Fruit fly (Drosophila melanogaster) whole organism: ENCODE results near the gene Polr2B.

Source experiments
- CG8478 ChIP-seq: fragments of >200 bp; optimal IDR thresholded peaks from 2 replicates; lab custom pipeline; 2018; ENCODE audit warnings: inconsistent platforms
- Dll ChIP-seq: fragments of >200 bp; optimal IDR thresholded peaks from 2 replicates; lab custom pipeline; 2017
- EcR ChIP-seq, 2 experiments: fragments of >200 bp; optimal IDR thresholded peaks; 2 replicates each; lab custom pipeline; 2017; ENCODE audit warnings: missing biosample characterization in 2 of 2, missing genetic modification characterization in 2 of 2, missing genetic modification reagents in 2 of 2
- pan ChIP-seq: fragments of >200 bp; optimal IDR thresholded peaks from 2 replicates; lab custom pipeline; 2017
- psq ChIP-seq: fragments of >200 bp; optimal IDR thresholded peaks from 2 replicates; lab custom pipeline; 2017
- usp ChIP-seq: fragments of >200 bp; optimal IDR thresholded peaks from 2 replicates; lab custom pipeline; 2017; ENCODE audit warnings: missing biosample characterization, missing genetic modification characterization, mixed read lengths

The Polr2B gene

dm6 chr3R:14125479-14126121 is at the start of gene Polr2B, which contains the start of gene 140up:
Gene Polr2B (plus strand): TSS chr3R:14125791.
Gene 140up (minus strand): TSS chr3R:14125548.
- TF ChIP-seq CG8478 (lab: Kevin White, UChicago) (no peak), usp (GFP tag; lab: Kevin White, UChicago) (no peak), Dll (no peak), pan (lab: Kevin White, UChicago) (no peak), EcR (GFP tag; optimal IDR thresholded peaks at IDR 0.05; lab: Kevin White, UChicago) (no peak), psq (lab: Kevin White, UChicago) (no peak)

- TF ChIP-seq EcR (GFP tag; optimal IDR thresholded peaks at IDR 0.05; lab: Kevin White, UChicago), result no peak
- TF ChIP-seq pan (lab: Kevin White, UChicago), result no peak
- no peak for TF ChIP-seq Dll
- TF ChIP-seq CG8478 (lab: Kevin White, UChicago), result no peak
- no peak for TF ChIP-seq usp (GFP tag; lab: Kevin White, UChicago)
- TF ChIP-seq psq (lab: Kevin White, UChicago), result no peak
Measured at dm6 chr3R:14077026-14077425, 48.6 kb upstream of the Polr2B start.

- no peak for TF ChIP-seq usp (GFP tag; lab: Kevin White, UChicago)
- TF ChIP-seq CG8478 (lab: Kevin White, UChicago), result no peak
- no peak for TF ChIP-seq psq (lab: Kevin White, UChicago)
- TF ChIP-seq pan (lab: Kevin White, UChicago), result no peak
- TF ChIP-seq EcR (GFP tag; optimal IDR thresholded peaks at IDR 0.05; lab: Kevin White, UChicago), result no peak
- no peak for TF ChIP-seq Dll
Measured at dm6 chr3R:14081526-14081925, 44.1 kb upstream of the Polr2B start.

- TF ChIP-seq Dll, result no peak
- TF ChIP-seq EcR (GFP tag; optimal IDR thresholded peaks at IDR 0.05; lab: Kevin White, UChicago), result no peak
Measured at dm6 chr3R:14085555-14085954, 40.0 kb upstream of the Polr2B start.

- no peak for TF ChIP-seq EcR (GFP tag; optimal IDR thresholded peaks at IDR 0.05; lab: Kevin White, UChicago)
- no peak for TF ChIP-seq Dll
- no peak for TF ChIP-seq usp (GFP tag; lab: Kevin White, UChicago)
- TF ChIP-seq CG8478 (lab: Kevin White, UChicago), result no peak
- TF ChIP-seq psq (lab: Kevin White, UChicago), result no peak
- TF ChIP-seq pan (lab: Kevin White, UChicago), result no peak
Measured at dm6 chr3R:14088157-14088556, 37.4 kb upstream of the Polr2B start.

dm6 chr3R:14088887-14089567 is 36.6 kb upstream of the Polr2B start, which contains the start of gene Npc2b:
Gene Npc2b (plus strand): TSS chr3R:14089517.
- TF ChIP-seq EcR (GFP tag; optimal IDR thresholded peaks at IDR 0.05; lab: Kevin White, UChicago) (no peak), pan (lab: Kevin White, UChicago) (no peak), usp (GFP tag; lab: Kevin White, UChicago) (no peak), Dll (no peak), CG8478 (lab: Kevin White, UChicago) (no peak), psq (lab: Kevin White, UChicago) (no peak)

dm6 chr3R:14095428-14095827 is 30.2 kb upstream of the Polr2B start:
- TF ChIP-seq Dll (no peak), pan (lab: Kevin White, UChicago) (no peak), CG8478 (lab: Kevin White, UChicago) (no peak), EcR (GFP tag; optimal IDR thresholded peaks at IDR 0.05; lab: Kevin White, UChicago) (no peak), usp (GFP tag; lab: Kevin White, UChicago) (no peak), psq (lab: Kevin White, UChicago) (no peak)

dm6 chr3R:14095916-14096315 is 29.7 kb upstream of the Polr2B start:
- no peak for TF ChIP-seq psq (lab: Kevin White, UChicago)

- no peak for TF ChIP-seq EcR (GFP tag; optimal IDR thresholded peaks at IDR 0.05; lab: Kevin White, UChicago)
- TF ChIP-seq psq (lab: Kevin White, UChicago), result no peak
- no peak for TF ChIP-seq CG8478 (lab: Kevin White, UChicago)
- no peak for TF ChIP-seq pan (lab: Kevin White, UChicago)
- TF ChIP-seq Dll, result no peak
- no peak for TF ChIP-seq usp (GFP tag; lab: Kevin White, UChicago)
Measured at dm6 chr3R:14096792-14097191, 28.8 kb upstream of the Polr2B start, which contains the start of gene CCHa1. Gene CCHa1 (minus strand): TSS chr3R:14096835.

- TF ChIP-seq psq (lab: Kevin White, UChicago), result no peak
Measured at dm6 chr3R:14097980-14098379, 27.6 kb upstream of the Polr2B start, which contains the start of gene CG9920. Gene CG9920 (minus strand): TSS chr3R:14098080.

- TF ChIP-seq usp (GFP tag; lab: Kevin White, UChicago) (no peak), psq (lab: Kevin White, UChicago) (no peak), Dll (no peak), pan (lab: Kevin White, UChicago) (no peak)
Measured at dm6 chr3R:14098527-14099109, 27.0 kb upstream of the Polr2B start.

- TF ChIP-seq psq (lab: Kevin White, UChicago) (no peak), usp (GFP tag; lab: Kevin White, UChicago) (no peak), pan (lab: Kevin White, UChicago) (no peak), EcR (GFP tag; optimal IDR thresholded peaks at IDR 0.05; lab: Kevin White, UChicago) (no peak), CG8478 (lab: Kevin White, UChicago) (no peak), Dll (no peak)
Measured at dm6 chr3R:14100962-14101361, 24.6 kb upstream of the Polr2B start.
